Worm (Caenorhabditis elegans) whole organism, L2 larva: Measurements from ENCODE around the gene ugt-6.

Experiments used
- R02D3.7 ChIP-seq: fragments of 150-350 bp; optimal IDR thresholded peaks from 2 replicates; lab custom pipeline; 2014; ENCODE audit warnings: missing biosample characterization, missing genetic modification characterization
- ama-1 ChIP-seq: fragments of 150-350 bp; optimal IDR thresholded peaks from 2 replicates; lab custom pipeline; 2018; ENCODE audit warnings: inconsistent platforms
- dmd-4 ChIP-seq: sonication (generic microtip); optimal IDR thresholded peaks from 2 replicates; lab custom pipeline; 2017; ENCODE audit warnings: missing biosample characterization, missing genetic modification characterization
- gmeb-1 ChIP-seq: fragments of 150-350 bp; optimal IDR thresholded peaks from 2 replicates; lab custom pipeline; 2014; ENCODE audit warnings: missing biosample characterization, missing genetic modification characterization
- lin-11 ChIP-seq: fragments of 150-350 bp; sonication (generic microtip); optimal IDR thresholded peaks from 2 replicates; lab custom pipeline; 2014; ENCODE audit warnings: missing biosample characterization, missing genetic modification characterization, inconsistent platforms, mixed read lengths
- lin-13 ChIP-seq: fragments of 150-350 bp; optimal IDR thresholded peaks from 2 replicates; lab custom pipeline; 2014; ENCODE audit warnings: missing biosample characterization, missing genetic modification reagents, missing genetic modification characterization
- lsy-2 ChIP-seq, 2 experiments: fragments of 150-350 bp in 1 of 2; sonication (generic microtip) in 1 of 2; optimal IDR thresholded peaks; 2 replicates each; lab custom pipeline; 2014 to 2017; ENCODE audit warnings: missing biosample characterization in 2 of 2, missing genetic modification characterization in 2 of 2
- nhr-23 ChIP-seq: fragments of 150-350 bp; optimal IDR thresholded peaks from 2 replicates; lab custom pipeline; 2014; ENCODE audit warnings: missing biosample characterization, missing genetic modification reagents, missing genetic modification characterization
- peb-1 ChIP-seq: fragments of 150-350 bp; optimal IDR thresholded peaks from 2 replicates; lab custom pipeline; 2014; ENCODE audit warnings: missing biosample characterization, missing genetic modification characterization
- snpc-4 ChIP-seq: fragments of 150-350 bp; optimal IDR thresholded peaks from 2 replicates; lab custom pipeline; 2014; ENCODE audit warnings: missing biosample characterization, missing genetic modification characterization
- unc-62 ChIP-seq: fragments of 150-350 bp; optimal IDR thresholded peaks from 2 replicates; lab custom pipeline; 2014; ENCODE audit warnings: missing biosample characterization, missing genetic modification reagents, missing genetic modification characterization
- zag-1 ChIP-seq: fragments of 150-350 bp; optimal IDR thresholded peaks from 2 replicates; lab custom pipeline; 2014; ENCODE audit warnings: missing biosample characterization, missing genetic modification characterization

DNA sequence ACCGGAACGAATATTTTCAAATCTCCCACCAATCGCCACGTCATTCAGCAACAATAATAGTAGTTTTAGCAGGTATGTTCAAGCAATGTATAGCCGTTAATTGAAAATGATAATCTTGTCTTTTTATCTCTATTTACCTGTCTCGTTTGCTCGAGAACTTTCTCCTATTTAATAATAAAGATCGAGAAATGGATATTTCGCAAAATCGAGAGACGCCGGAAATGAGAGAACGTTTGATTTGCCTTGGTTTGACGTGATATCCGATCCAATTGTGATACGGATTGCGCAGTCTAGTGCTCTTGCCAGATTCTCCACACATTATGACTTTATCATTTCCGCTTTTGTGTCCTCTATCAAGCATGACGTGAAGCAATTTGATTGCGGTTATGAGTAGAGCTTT is 24.2 kb downstream of the ugt-6 start:
- no peak for TF ChIP-seq lin-11 (tag; lab: Kevin White, UChicago)
- no peak for TF ChIP-seq unc-62 (GFP tag; lab: Kevin White, UChicago)
- no peak for TF ChIP-seq dmd-4 (tag; lab: Kevin White, UChicago)
- no peak for TF ChIP-seq gmeb-1 (tag; lab: Kevin White, UChicago)
- TF ChIP-seq snpc-4 (tag; lab: Kevin White, UChicago), result no peak
- no peak for TF ChIP-seq lsy-2 (tag; optimal IDR thresholded peaks at IDR 0.05; lab: Kevin White, UChicago)
- TF ChIP-seq nhr-23 (tag; lab: Kevin White, UChicago), result no peak
- TF ChIP-seq ama-1 (lab: Kevin White, UChicago), result no peak
- no peak for TF ChIP-seq R02D3.7 (tag; lab: Kevin White, UChicago)
- no peak for TF ChIP-seq zag-1 (tag; lab: Kevin White, UChicago)
- TF ChIP-seq lin-13 (GFP tag; lab: Kevin White, UChicago), result no peak
- no peak for TF ChIP-seq peb-1 (tag; lab: Kevin White, UChicago)
